Worm (Caenorhabditis elegans): ENCODE measurements around the gene daz-1.

Gene daz-1

DNA sequence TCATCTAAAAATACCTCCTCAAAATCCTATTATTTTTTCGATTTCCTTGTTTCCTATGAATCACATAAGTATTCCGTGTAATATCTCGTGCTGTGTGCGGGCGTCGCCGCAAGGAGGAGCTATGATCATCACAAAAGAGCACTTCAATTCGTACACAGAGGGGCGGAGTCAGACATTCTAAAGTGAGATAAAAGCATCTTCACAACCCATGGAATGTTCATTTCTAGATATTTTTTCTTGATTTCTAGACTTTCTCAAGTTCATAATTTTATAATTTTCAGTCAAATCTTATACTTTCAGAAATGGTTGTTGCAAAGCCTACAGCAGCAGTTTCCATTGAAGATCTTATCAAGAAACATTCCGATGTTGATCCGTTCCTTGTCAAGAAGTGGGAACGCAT lies 8.7 kb upstream of the daz-1 start, which contains the start of gene cex-1:
TSS of gene cex-1 (plus strand) at position 301 of the 400 bp plus-strand sequence.
- TF ChIP-seq nhr-232 (tag; optimal IDR thresholded peaks at IDR 0.05) (no peak), sox-4 (tag; optimal IDR thresholded peaks at IDR 0.05) (no peak), ceh-2 (tag; optimal IDR thresholded peaks at IDR 0.05) (no peak), zip-5 (tag; optimal IDR thresholded peaks at IDR 0.05) (no peak), fax-1 (tag; optimal IDR thresholded peaks at IDR 0.05) (no peak), K02D7.2 (tag; optimal IDR thresholded peaks at IDR 0.05) (no peak), ceh-30 (tag; optimal IDR thresholded peaks at IDR 0.05) (no peak), hlh-13 (GFP tag; optimal IDR thresholded peaks at IDR 0.05) (no peak), C38D4.7 (GFP tag; optimal IDR thresholded peaks at IDR 0.05) (no peak), gmeb-2 (tag; optimal IDR thresholded peaks at IDR 0.05) (no peak), odd-2 (tag; optimal IDR thresholded peaks at IDR 0.05) (no peak), pat-9 (tag; optimal IDR thresholded peaks at IDR 0.05) (no peak), ceh-45 (GFP tag; IDR thresholded peaks at IDR 0.05) (no peak), ets-4 (tag; optimal IDR thresholded peaks at IDR 0.05) (no peak)

DNA sequence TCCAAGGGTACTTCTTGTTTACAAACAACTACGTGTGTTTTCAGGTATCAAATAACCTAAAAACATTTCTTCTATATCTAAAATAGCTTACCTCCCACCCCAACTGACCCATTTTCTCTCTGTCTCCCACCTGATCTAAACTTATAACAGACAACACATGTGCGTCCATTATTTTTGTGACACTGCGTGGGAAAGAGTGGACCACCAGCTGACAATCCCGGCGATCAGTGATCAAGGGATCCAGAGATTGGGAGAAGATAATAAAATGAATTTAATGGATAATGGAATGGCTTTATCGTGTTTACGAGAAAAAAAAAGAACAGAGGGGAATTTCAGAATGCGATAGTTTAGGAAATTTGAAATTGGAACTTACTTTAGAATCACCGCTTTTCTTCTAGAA lies 6.9 kb upstream of the daz-1 start:
- TF ChIP-seq ceh-18 (tag; optimal IDR thresholded peaks at IDR 0.05) (peak; percentile 23), ceh-19 (GFP tag; optimal IDR thresholded peaks at IDR 0.05) (no peak), hlh-8 (tag; optimal IDR thresholded peaks at IDR 0.05) (no peak), unc-55 (GFP tag; optimal IDR thresholded peaks at IDR 0.05) (peak; percentile 77), ceh-34 (tag; optimal IDR thresholded peaks at IDR 0.05) (no peak), ets-4 (tag; optimal IDR thresholded peaks at IDR 0.05) (no peak), sdc-2 (tag; optimal IDR thresholded peaks at IDR 0.05) (no peak), ztf-16 (tag; optimal IDR thresholded peaks at IDR 0.05) (no peak), K02D7.2 (tag; optimal IDR thresholded peaks at IDR 0.05) (no peak)

DNA sequence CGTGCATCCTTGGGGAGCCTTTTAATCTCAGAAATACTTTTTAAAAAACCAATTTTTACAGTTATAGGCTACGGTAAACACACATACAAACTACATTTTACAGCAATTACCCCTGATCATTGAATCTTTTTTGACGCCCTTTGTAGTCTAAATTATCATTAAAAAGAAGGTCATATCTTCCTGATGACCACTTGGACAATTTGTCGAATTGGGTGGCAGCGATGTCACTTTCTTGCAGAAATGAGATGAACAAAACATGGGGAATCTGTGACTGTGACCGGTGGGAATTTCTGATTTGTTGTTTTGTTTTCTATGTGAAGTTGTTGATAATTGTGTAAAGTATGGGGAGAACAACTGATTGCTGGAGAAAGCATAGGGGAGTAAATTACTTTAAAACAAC lies 6.5 kb upstream of the daz-1 start:
- TF ChIP-seq gmeb-2 (tag; optimal IDR thresholded peaks at IDR 0.05), result no peak
- TF ChIP-seq elt-4 (tag; optimal IDR thresholded peaks at IDR 0.05), result no peak
- TF ChIP-seq C38D4.7 (GFP tag; optimal IDR thresholded peaks at IDR 0.05), result no peak
- TF ChIP-seq pros-1 (tag; optimal IDR thresholded peaks at IDR 0.05), result no peak
- no peak for TF ChIP-seq unc-42 (tag; optimal IDR thresholded peaks at IDR 0.05)
- no peak for TF ChIP-seq hlh-15 (tag; optimal IDR thresholded peaks at IDR 0.05)
- no peak for TF ChIP-seq ahr-1 (tag; optimal IDR thresholded peaks at IDR 0.05)
- no peak for TF ChIP-seq che-1 (tag; optimal IDR thresholded peaks at IDR 0.05)
- TF ChIP-seq elt-2 (tag; optimal IDR thresholded peaks at IDR 0.05), result no peak
- no peak for TF ChIP-seq pag-3 (tag; optimal IDR thresholded peaks at IDR 0.05; ENCODE audit: borderline replicate concordance)

DNA sequence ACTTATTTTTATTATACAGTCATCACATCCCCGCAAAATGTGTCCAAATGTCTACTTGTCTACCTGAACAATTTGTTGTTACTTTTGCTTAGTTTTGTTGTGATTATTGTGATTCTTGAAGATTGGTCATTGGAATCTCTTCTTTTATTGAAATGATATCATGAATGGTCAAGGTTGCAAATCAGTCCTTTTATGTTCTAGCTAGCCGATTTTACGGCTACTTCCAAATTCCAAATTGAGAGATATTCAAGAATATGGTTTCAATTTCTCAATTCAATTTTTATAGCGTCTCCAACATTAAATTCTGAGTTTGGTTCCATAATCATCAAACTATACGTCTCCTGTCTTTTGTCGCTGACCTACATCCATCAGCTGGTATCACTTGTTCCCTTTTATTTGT lies 4.8 kb upstream of the daz-1 start:
- TF ChIP-seq rnt-1 (tag; optimal IDR thresholded peaks at IDR 0.05) (no peak), hlh-8 (tag; optimal IDR thresholded peaks at IDR 0.05) (no peak), pat-9 (tag; optimal IDR thresholded peaks at IDR 0.05) (no peak), lin-11 (tag; optimal IDR thresholded peaks at IDR 0.05) (no peak), ttx-3 (tag; optimal IDR thresholded peaks at IDR 0.05) (no peak), dve-1 (tag; optimal IDR thresholded peaks at IDR 0.05) (no peak), ceh-30 (tag; optimal IDR thresholded peaks at IDR 0.05) (no peak), mec-3 (tag; optimal IDR thresholded peaks at IDR 0.05; ENCODE audit: borderline replicate concordance) (no peak), npax-4 (tag; optimal IDR thresholded peaks at IDR 0.05) (no peak), unc-86 (tag; optimal IDR thresholded peaks at IDR 0.05) (no peak), zip-5 (tag; optimal IDR thresholded peaks at IDR 0.05) (no peak)

DNA sequence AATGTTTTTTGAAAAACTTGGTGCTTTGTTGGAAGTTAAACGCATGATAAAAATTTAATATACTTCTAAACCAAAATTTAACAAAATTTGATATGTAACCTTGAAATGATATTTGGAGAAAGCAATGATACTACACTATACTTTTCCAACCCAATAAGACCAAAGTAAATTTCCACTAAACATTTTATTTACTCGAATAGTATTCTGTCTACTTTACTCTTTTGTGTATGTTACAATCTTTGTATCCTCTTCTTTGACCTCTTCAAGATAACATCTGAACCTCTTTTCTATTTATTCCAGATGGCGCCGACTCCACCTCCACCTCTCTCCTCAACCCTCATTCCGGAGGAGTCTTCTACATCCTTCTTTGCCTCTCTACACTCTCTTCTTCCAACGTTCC lies 2.6 kb upstream of the daz-1 start, which contains the start of gene dhs-5:
TSS of gene dhs-5 (plus strand) at position 301 of the 400 bp plus-strand sequence.
- TF ChIP-seq ttx-3 (tag; optimal IDR thresholded peaks at IDR 0.05) (no peak), pag-3 (tag; optimal IDR thresholded peaks at IDR 0.05; ENCODE audit: borderline replicate concordance) (no peak), T23F11.4 (GFP tag; optimal IDR thresholded peaks at IDR 0.05) (no peak), dmd-4 (tag; optimal IDR thresholded peaks at IDR 0.05; ENCODE audit: borderline replicate concordance) (no peak), zip-5 (tag; optimal IDR thresholded peaks at IDR 0.05) (no peak), ceh-24 (tag; optimal IDR thresholded peaks at IDR 0.05) (no peak), tbx-2 (tag; optimal IDR thresholded peaks at IDR 0.05) (no peak), C08G9.2 (tag; optimal IDR thresholded peaks at IDR 0.05) (no peak), K09A11.1 (tag; optimal IDR thresholded peaks at IDR 0.05; ENCODE audit: insufficient read depth) (no peak), ceh-30 (tag; optimal IDR thresholded peaks at IDR 0.05) (no peak), ceh-48 (tag; optimal IDR thresholded peaks at IDR 0.05) (no peak), pha-4 (tag; optimal IDR thresholded peaks at IDR 0.05) (no peak)
